Worm (Caenorhabditis elegans): ENCODE measurements around the gene fip-3.

Gene fip-3

ce11 chrIII:8593620-8594019, 4.3 kb upstream of the fip-3 start, which contains the start of gene C06E1.7:
Gene C06E1.7, minus strand, starts transcription at chrIII:8593720.
- TF ChIP-seq swsn-7 (tag; optimal IDR thresholded peaks at IDR 0.05) = no peak
- no peak for TF ChIP-seq isw-1 (GFP tag; IDR thresholded peaks at IDR 0.05)
- TF ChIP-seq nhr-76 (tag; optimal IDR thresholded peaks at IDR 0.05) = no peak
- no peak for TF ChIP-seq snpc-4 (tag; optimal IDR thresholded peaks at IDR 0.05)

ce11 chrIII:8590882-8591281, 1.6 kb upstream of the fip-3 start, which contains the start of gene fipr-16:
Gene fipr-16, minus strand, starts transcription at chrIII:8590982.
- TF ChIP-seq hpl-2 (GFP tag; optimal IDR thresholded peaks at IDR 0.05) (no peak), aly-2 (tag; optimal IDR thresholded peaks at IDR 0.05) (no peak), unc-130 (tag; optimal IDR thresholded peaks at IDR 0.05) (no peak), mep-1 (tag; optimal IDR thresholded peaks at IDR 0.05) (no peak), dsc-1 (tag; optimal IDR thresholded peaks at IDR 0.05) (no peak), nhr-47 (tag; optimal IDR thresholded peaks at IDR 0.05) (no peak)

ce11 chrIII:8588592-8589153, 615 bp downstream of the fip-3 start, which contains the start of gene glr-1:
Gene glr-1, minus strand, starts transcription at chrIII:8588642.
- no peak for TF ChIP-seq mef-2 (tag; optimal IDR thresholded peaks at IDR 0.05)
- TF ChIP-seq hlh-17 (GFP tag; optimal IDR thresholded peaks at IDR 0.05; ENCODE audit: borderline replicate concordance) = no peak
- TF ChIP-seq nhr-237 (tag; optimal IDR thresholded peaks at IDR 0.05) = no peak
- TF ChIP-seq lin-14 (GFP tag; optimal IDR thresholded peaks at IDR 0.05) = peak; percentile 64
- no peak for TF ChIP-seq alr-1 (tag; optimal IDR thresholded peaks at IDR 0.05; ENCODE audit: borderline replicate concordance)
- no peak for TF ChIP-seq nhr-90 (tag; optimal IDR thresholded peaks at IDR 0.05; ENCODE audit: poor library complexity)
- no peak for TF ChIP-seq aly-2 (tag; optimal IDR thresholded peaks at IDR 0.05)
- no peak for TF ChIP-seq snu-23 (GFP tag; optimal IDR thresholded peaks at IDR 0.05)
- TF ChIP-seq isw-1 (GFP tag; IDR thresholded peaks at IDR 0.05) = no peak
- TF ChIP-seq ceh-90 (tag; optimal IDR thresholded peaks at IDR 0.05) = no peak
- TF ChIP-seq ama-1 (optimal IDR thresholded peaks at IDR 0.05) = no peak
- peak; percentile 74 for TF ChIP-seq fkh-10 (GFP tag; optimal IDR thresholded peaks at IDR 0.05)
- TF ChIP-seq lir-3 (tag; optimal IDR thresholded peaks at IDR 0.05; ENCODE audit: poor library complexity) = no peak
- TF ChIP-seq sptf-1 (tag; optimal IDR thresholded peaks at IDR 0.05) = no peak
- TF ChIP-seq ces-1 (GFP tag; optimal IDR thresholded peaks at IDR 0.05) = peak; percentile 71
- TF ChIP-seq efl-1 (optimal IDR thresholded peaks at IDR 0.05) = no peak
- peak in 1 of 2 experiments; percentile 43 for TF ChIP-seq efl-1 (GFP tag; optimal IDR thresholded peaks at IDR 0.05 in 1 of 2)
- no peak for TF ChIP-seq nhr-19 (GFP tag; conservative IDR thresholded peaks at IDR 0.05)

ce11 chrIII:8580802-8581201, 8.5 kb downstream of the fip-3 start, which contains the start of gene doxa-1:
Gene doxa-1, plus strand, starts transcription at chrIII:8581102.
- TF ChIP-seq nhr-77 (tag; optimal IDR thresholded peaks at IDR 0.05) (no peak), lin-35 (GFP tag; optimal IDR thresholded peaks at IDR 0.05) (no peak), isw-1 (GFP tag; IDR thresholded peaks at IDR 0.05) (no peak), skn-1 (tag; optimal IDR thresholded peaks at IDR 0.05) (no peak), nhr-76 (tag; optimal IDR thresholded peaks at IDR 0.05) (no peak), fkh-10 (GFP tag; optimal IDR thresholded peaks at IDR 0.05) (no peak), efl-1 (optimal IDR thresholded peaks at IDR 0.05) (no peak), efl-1 (GFP tag; optimal IDR thresholded peaks at IDR 0.05 in 1 of 2) (no peak), unc-86 (tag; optimal IDR thresholded peaks at IDR 0.05) (no peak), nhr-20 (tag; optimal IDR thresholded peaks at IDR 0.05) (no peak), nhr-237 (tag; optimal IDR thresholded peaks at IDR 0.05) (no peak), fkh-8 (tag; optimal IDR thresholded peaks at IDR 0.05) (no peak), nhr-19 (GFP tag; conservative IDR thresholded peaks at IDR 0.05) (no peak), nhr-84 (tag; optimal IDR thresholded peaks at IDR 0.05) (no peak), snpc-4 (tag; optimal IDR thresholded peaks at IDR 0.05) (no peak), Y116A8C.19 (tag; optimal IDR thresholded peaks at IDR 0.05; ENCODE audit: borderline replicate concordance) (no peak), tbx-2 (tag; optimal IDR thresholded peaks at IDR 0.05) (no peak)

ce11 chrIII:8579367-8579766, 9.9 kb downstream of the fip-3 start:
- no peak for TF ChIP-seq hlh-4 (tag; optimal IDR thresholded peaks at IDR 0.05)
- TF ChIP-seq Y116A8C.19 (tag; optimal IDR thresholded peaks at IDR 0.05; ENCODE audit: borderline replicate concordance) = no peak
- TF ChIP-seq nhr-11 (tag; optimal IDR thresholded peaks at IDR 0.05) = no peak
- TF ChIP-seq grh-1 (GFP tag; IDR thresholded peaks at IDR 0.05) = no peak
- TF ChIP-seq nhr-28 (tag; optimal IDR thresholded peaks at IDR 0.05) = no peak
- no peak for TF ChIP-seq mef-2 (tag; optimal IDR thresholded peaks at IDR 0.05)
- TF ChIP-seq nhr-19 (GFP tag; conservative IDR thresholded peaks at IDR 0.05) = no peak
- no peak for TF ChIP-seq C04F5.9 (tag; optimal IDR thresholded peaks at IDR 0.05)
- TF ChIP-seq ceh-63 (GFP tag; optimal IDR thresholded peaks at IDR 0.05) = no peak
- peak; percentile 96 for TF ChIP-seq blmp-1 (tag; optimal IDR thresholded peaks at IDR 0.05)
- TF ChIP-seq nhr-90 (tag; optimal IDR thresholded peaks at IDR 0.05; ENCODE audit: poor library complexity) = no peak
- TF ChIP-seq elt-3 (tag; optimal IDR thresholded peaks at IDR 0.05) = peak in 1 of 6 experiments; percentile 29
- no peak for TF ChIP-seq ceh-90 (tag; optimal IDR thresholded peaks at IDR 0.05)
- TF ChIP-seq pax-3 (tag; optimal IDR thresholded peaks at IDR 0.05) = no peak
- no peak for TF ChIP-seq snpc-4 (tag; optimal IDR thresholded peaks at IDR 0.05)
- no peak for TF ChIP-seq aha-1 (tag; optimal IDR thresholded peaks at IDR 0.05)
